Fruit fly (Drosophila melanogaster): Measurements from ENCODE around the gene Nmdmc.

Gene Nmdmc

DNA sequence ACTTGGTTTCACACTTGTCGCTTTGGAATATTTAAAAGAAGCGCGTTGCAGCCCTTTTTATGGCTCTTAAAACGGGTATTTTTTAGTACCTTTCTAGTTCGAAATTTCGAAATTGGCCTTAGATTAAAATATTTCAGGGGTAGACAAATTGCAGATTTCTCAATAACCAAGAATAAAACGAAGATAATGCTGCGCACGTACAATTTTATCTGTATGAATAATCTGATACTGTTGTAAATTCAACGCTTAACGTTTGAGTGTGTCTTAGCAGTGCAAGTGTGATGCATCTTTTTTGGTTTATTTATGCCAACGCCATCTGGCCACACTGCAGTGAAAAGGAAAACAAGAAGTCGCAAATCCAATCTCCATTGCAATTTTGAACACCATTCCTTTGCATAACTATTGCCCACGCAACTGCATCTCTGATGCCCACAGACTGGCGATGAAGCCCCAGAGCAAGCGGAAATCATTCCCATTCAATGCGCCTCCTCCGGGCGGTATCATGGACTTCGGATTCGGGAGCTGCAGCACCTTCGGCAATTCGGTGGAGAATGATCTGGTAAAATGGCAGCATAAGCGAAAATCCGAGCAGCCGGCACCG lies at the start of gene Nmdmc:
TSS of gene Nmdmc (minus strand) at position 37 of the 601 bp plus-strand sequence.
- no peak for TF ChIP-seq EcR (GFP tag; optimal IDR thresholded peaks at IDR 0.05)
- no peak for TF ChIP-seq usp (GFP tag; optimal IDR thresholded peaks at IDR 0.05)
- TF ChIP-seq psq (optimal IDR thresholded peaks at IDR 0.05), result no peak
- no peak for TF ChIP-seq pan (optimal IDR thresholded peaks at IDR 0.05)

DNA sequence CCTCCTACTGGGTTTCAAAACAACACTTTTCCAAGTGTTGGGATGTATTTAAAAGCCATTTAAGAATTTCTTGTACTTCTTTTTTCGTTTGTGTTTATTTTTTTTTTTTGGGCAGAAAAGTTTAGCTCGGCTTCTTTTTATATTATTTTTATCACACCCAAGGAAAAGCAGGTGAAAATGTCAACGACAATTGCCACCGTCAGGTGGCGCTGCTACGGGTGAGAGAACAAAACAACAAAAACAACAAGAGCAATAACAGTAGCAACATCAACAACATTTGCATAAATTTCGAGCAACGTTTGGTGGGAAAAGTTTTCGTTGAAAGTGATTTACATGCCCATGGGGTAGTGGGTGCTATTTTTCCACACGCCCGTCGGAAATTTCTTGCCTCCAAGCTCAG lies 39.9 kb upstream of the Nmdmc start:
- TF ChIP-seq CG8478 (optimal IDR thresholded peaks at IDR 0.05), result no peak
- TF ChIP-seq psq (optimal IDR thresholded peaks at IDR 0.05), result no peak
- TF ChIP-seq pan (optimal IDR thresholded peaks at IDR 0.05), result no peak
- TF ChIP-seq usp (GFP tag; optimal IDR thresholded peaks at IDR 0.05), result no peak

DNA sequence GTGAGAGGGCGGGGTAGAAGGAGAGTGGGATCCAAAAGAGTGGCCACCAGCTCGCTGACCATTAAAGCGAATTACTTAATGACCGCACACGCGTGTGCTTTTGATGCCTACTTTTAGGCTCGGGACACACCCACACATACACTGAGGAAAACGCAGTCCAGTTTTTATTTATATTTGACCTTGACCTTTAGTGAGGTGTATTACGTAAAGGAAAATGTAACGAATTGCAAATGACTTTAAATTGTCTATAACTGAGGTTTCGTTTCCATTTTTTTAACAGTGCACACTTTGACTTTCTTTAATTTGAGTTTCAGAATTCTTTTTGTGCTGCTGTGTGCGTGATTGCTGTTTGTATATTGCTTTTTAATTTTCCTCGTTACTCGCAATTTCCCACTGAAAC lies 35.0 kb upstream of the Nmdmc start:
- TF ChIP-seq CG8478 (optimal IDR thresholded peaks at IDR 0.05) (no peak), usp (GFP tag; optimal IDR thresholded peaks at IDR 0.05) (no peak)

DNA sequence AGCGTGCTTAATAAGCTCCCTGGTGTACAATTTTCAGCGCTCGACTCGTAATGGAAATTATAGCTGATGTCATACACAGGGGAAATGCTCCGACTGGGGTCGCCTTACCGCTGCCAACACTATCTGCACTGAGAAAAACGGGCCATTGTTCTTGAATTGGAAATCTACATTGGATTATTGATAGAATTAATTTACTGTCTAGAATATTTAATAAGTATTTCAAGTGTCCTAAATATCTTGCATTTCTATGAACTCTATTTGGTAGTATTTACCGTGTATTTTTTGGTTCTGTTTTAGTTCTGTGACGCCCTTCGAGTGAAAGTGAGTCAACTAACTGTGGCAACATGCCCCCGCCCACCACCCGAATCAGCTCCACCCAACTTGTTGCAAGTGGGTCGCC lies 33.0 kb upstream of the Nmdmc start:
- TF ChIP-seq usp (GFP tag; optimal IDR thresholded peaks at IDR 0.05) (no peak), CG8478 (optimal IDR thresholded peaks at IDR 0.05) (no peak), EcR (GFP tag; optimal IDR thresholded peaks at IDR 0.05) (no peak), pan (optimal IDR thresholded peaks at IDR 0.05) (no peak), psq (optimal IDR thresholded peaks at IDR 0.05) (no peak), Dll (optimal IDR thresholded peaks at IDR 0.05) (no peak)

DNA sequence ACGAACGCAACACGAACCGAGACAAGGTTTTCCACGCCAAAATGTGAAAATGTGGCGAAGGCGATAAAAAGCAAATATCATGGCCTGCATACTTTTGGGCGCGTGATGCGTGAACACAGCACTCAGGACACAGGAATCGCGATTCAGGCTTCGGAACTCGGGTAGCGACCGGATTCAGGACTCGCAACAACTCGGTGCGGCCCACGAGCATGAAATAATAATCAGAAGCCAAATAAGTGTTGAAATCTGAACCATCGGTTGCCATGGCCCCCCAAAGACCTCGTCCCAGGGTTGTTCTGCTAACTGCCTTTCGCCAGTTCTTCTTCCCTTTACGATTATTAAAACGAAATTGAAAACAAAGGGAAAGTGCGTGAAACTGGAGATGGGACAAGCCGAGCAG lies 32.0 kb upstream of the Nmdmc start:
- no peak for TF ChIP-seq psq (optimal IDR thresholded peaks at IDR 0.05)
- no peak for TF ChIP-seq EcR (GFP tag; optimal IDR thresholded peaks at IDR 0.05)
- TF ChIP-seq CG8478 (optimal IDR thresholded peaks at IDR 0.05), result no peak
- no peak for TF ChIP-seq usp (GFP tag; optimal IDR thresholded peaks at IDR 0.05)
- no peak for TF ChIP-seq Dll (optimal IDR thresholded peaks at IDR 0.05)
- no peak for TF ChIP-seq pan (optimal IDR thresholded peaks at IDR 0.05)

DNA sequence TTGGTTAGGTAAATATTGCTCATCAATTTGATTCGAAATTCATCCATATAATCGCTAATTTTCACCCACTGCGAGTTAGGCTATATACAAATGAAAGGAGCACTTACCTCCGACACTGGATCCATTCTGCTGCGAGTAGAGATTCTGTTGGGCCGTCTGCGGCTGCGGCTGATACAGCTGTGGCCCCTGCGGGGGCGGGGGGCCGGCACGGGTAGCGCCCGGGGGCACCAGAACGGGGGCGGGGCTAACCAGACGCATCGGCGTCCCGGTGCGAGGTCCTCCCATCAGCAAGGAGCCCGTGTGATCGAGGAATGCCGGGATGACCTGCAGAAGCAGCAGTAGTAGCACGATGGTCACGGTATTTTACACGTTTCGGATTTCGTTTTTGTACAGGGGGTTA lies 29.3 kb upstream of the Nmdmc start:
- no peak for TF ChIP-seq Dll (optimal IDR thresholded peaks at IDR 0.05)
- TF ChIP-seq CG8478 (optimal IDR thresholded peaks at IDR 0.05), result no peak

DNA sequence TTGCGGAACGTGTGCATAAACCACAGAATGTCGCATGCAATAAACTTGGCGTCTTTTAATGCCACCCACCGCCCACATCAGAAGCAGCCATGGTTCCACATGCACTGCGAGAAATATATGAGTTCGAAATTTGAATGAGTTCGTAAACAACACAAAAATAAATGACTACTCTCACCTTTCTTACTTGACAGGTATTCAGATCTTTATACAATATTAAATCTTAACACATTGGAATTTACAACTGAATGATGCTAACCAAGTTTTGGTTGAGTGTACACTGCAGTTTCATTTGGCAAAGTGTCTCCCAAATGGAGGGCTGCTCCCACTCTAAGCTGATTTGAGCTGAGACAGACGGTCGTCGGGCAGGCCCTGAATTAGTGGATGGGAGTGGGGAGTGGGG lies 24.6 kb upstream of the Nmdmc start:
- TF ChIP-seq CG8478 (optimal IDR thresholded peaks at IDR 0.05) (no peak), psq (optimal IDR thresholded peaks at IDR 0.05) (no peak), EcR (GFP tag; optimal IDR thresholded peaks at IDR 0.05) (no peak), Dll (optimal IDR thresholded peaks at IDR 0.05) (no peak), pan (optimal IDR thresholded peaks at IDR 0.05) (no peak), usp (GFP tag; optimal IDR thresholded peaks at IDR 0.05) (no peak)

DNA sequence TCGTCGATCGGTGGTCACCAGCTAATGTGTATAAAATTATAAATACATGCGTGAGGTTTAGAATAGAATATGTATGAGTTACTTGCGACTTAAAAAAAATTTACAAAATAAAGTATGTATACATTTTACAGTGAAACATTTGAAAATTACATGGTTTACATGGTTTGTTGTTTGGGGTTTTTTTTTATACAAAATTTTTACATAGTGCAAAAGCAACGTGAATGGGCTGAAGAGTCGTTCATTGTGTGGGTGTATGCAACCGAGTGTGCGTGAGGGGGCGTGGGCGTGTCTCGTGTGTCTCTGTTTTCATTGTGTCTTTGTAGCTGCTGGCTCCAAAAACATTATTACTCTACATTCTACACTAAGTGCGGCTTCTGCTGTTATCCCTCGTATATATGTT lies 19.5 kb upstream of the Nmdmc start:
- no peak for TF ChIP-seq EcR (GFP tag; optimal IDR thresholded peaks at IDR 0.05)

DNA sequence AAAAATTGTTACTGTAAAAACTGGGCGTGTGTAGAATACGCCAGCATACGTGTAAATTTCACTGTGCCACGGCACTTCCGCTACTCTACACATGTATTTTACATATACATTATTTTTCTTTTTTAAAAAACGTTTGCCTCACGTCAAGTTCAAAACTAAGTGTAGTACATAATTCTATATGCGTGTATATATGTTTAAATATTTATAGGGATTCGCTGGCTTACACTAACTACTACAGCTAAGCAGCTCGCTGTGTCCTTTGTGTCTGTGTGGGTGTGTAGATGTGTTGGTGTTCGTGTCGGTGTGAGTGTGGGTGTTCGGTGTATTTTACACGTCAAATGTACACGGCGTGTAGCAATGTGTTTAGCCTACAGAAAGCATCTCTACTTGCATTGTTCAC lies 18.1 kb upstream of the Nmdmc start:
- TF ChIP-seq pan (optimal IDR thresholded peaks at IDR 0.05) (no peak), usp (GFP tag; optimal IDR thresholded peaks at IDR 0.05) (no peak), Dll (optimal IDR thresholded peaks at IDR 0.05) (no peak), CG8478 (optimal IDR thresholded peaks at IDR 0.05) (no peak), psq (optimal IDR thresholded peaks at IDR 0.05) (no peak)

DNA sequence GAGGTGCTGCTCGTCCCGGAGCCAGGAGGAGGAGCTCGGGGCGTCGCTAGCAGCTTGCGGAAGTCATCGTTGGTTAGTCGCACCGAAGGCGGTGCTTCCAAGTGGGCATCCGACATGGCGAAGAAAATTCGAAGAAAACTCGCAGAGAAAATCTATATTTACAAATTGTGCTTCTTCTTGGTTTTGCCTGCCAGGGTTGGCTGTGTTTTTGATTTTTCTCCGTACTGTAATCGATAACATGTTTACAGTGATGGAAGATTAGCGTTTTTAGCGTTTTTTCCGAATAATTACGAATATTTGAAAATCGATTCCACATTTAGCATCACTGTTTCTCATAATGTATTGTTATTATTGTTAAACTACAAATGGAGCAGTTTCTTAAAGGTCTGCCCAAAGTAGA lies 14.5 kb upstream of the Nmdmc start, which contains the start of the genes beag and Ada:
TSS of gene beag (minus strand) at position 205 of the 400 bp plus-strand sequence.
TSS of gene Ada (plus strand) at position 310 of the 400 bp plus-strand sequence.
- TF ChIP-seq CG8478 (optimal IDR thresholded peaks at IDR 0.05), result no peak
- TF ChIP-seq usp (GFP tag; optimal IDR thresholded peaks at IDR 0.05), result no peak
- no peak for TF ChIP-seq pan (optimal IDR thresholded peaks at IDR 0.05)
- no peak for TF ChIP-seq Dll (optimal IDR thresholded peaks at IDR 0.05)
- no peak for TF ChIP-seq EcR (GFP tag; optimal IDR thresholded peaks at IDR 0.05)
- TF ChIP-seq psq (optimal IDR thresholded peaks at IDR 0.05), result no peak

DNA sequence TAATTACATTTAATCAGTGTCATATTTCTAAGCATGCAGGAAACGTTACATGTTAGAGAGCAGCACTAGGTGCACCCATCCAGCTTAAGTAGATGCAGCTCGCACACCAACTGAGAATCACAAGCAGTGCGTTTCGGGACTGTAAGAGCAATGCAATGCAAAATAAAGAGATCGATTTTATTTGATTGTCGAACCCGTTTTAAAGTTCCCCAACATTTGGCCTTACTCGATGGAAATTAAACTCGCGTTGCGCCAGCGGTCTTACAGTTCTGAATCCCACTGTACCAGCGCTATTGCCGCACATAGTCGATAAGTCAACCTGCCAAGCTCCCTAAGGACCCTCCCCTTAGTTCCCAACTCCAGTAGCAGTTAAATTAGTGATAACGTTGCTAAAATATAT lies 12.4 kb upstream of the Nmdmc start:
- TF ChIP-seq usp (GFP tag; optimal IDR thresholded peaks at IDR 0.05) (no peak), CG8478 (optimal IDR thresholded peaks at IDR 0.05) (no peak), Dll (optimal IDR thresholded peaks at IDR 0.05) (no peak), pan (optimal IDR thresholded peaks at IDR 0.05) (no peak), psq (optimal IDR thresholded peaks at IDR 0.05) (no peak), EcR (GFP tag; optimal IDR thresholded peaks at IDR 0.05) (no peak)

DNA sequence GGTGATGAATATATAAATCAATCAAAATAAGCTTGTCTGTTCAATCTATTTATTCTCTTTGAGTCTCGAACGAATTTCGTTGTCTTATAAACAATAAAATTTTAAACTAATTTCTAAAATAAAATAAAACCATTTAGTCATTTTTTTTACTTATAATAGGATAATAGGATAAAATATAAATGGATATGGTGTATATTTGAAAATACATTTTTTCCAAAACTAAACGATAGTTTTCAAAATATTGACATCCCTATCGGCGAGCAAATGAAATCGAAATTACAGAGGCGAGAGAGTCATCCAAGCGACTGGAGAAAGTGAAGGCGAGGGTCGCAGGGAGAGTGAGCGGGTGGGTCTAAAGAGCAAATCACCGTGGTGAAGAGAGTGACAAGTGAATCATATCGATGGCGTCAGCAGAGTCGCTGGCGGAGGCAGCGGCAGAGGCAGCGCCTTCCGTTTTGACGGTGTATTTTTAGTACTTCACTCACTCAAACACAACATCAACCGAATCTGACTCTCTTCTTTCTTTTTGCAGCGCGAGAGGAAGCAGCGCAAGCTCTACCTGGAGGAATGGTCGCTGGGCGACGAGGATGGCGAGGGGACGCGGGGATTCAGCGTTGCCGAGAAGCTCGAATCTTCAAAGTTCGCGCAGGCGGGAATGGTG lies 7.2 kb upstream of the Nmdmc start:
- TF ChIP-seq Dll (optimal IDR thresholded peaks at IDR 0.05) (peak; percentile 90), pan (optimal IDR thresholded peaks at IDR 0.05) (no peak), psq (optimal IDR thresholded peaks at IDR 0.05) (no peak)

DNA sequence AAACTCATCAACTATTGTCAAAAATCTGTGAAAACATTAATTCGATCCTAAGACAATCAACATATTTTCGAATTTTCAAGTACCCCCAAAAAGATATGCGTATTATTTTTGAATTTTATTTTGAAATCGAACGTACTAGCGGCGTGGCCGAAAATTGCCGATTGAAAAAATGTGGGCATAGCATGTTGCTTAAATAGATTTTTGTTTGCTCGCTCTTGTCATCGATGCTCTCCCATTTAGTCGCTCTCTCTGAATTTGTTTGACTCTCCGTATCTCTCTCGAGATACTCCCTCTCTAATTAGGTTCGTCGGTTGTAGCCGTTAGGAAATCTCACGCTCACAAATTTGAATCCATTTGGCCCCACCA lies 6.7 kb upstream of the Nmdmc start:
- TF ChIP-seq psq (optimal IDR thresholded peaks at IDR 0.05) (no peak), pan (optimal IDR thresholded peaks at IDR 0.05) (no peak), EcR (GFP tag; optimal IDR thresholded peaks at IDR 0.05) (no peak), CG8478 (optimal IDR thresholded peaks at IDR 0.05) (no peak), Dll (optimal IDR thresholded peaks at IDR 0.05) (no peak), usp (GFP tag; optimal IDR thresholded peaks at IDR 0.05) (no peak)

All from whole organism.